Fruit fly (Drosophila melanogaster) whole organism, embryonic: ENCODE data around the gene CG8097.

Experiments used
- Adf1 ChIP-seq: fragments of 200-800 bp; sonication (Bioruptor generic); IDR thresholded peaks from 2 replicates; pipeline ENCODE4 v1.3.6; 2022; ENCODE audit warnings: missing biosample characterization, missing genetic modification characterization
- CG10147 ChIP-seq: fragments of 200-800 bp; sonication (Bioruptor generic); optimal IDR thresholded peaks from 2 replicates; lab custom pipeline; 2019; ENCODE audit warnings: missing biosample characterization, mild to moderate bottlenecking, missing genetic modification characterization, moderate library complexity
- CG10321 ChIP-seq: fragments of 200-800 bp; sonication (Bioruptor generic); IDR thresholded peaks from 2 replicates; pipeline ENCODE4 v1.3.6; 2022; ENCODE audit warnings: missing biosample characterization, missing genetic modification characterization
- CG10959 ChIP-seq: fragments of 200-800 bp; sonication (Bioruptor generic); IDR thresholded peaks from 2 replicates; pipeline ENCODE4 v1.3.6; 2022; ENCODE audit warnings: missing biosample characterization, missing genetic modification characterization
- CG11695 ChIP-seq: fragments of 200-800 bp; sonication (Bioruptor generic); IDR thresholded peaks from 3 replicates; pipeline ENCODE4 v1.3.6; 2022; ENCODE audit warnings: missing biosample characterization, missing genetic modification characterization
- CG13123 ChIP-seq: fragments of 200-800 bp; sonication (Bioruptor generic); optimal IDR thresholded peaks from 2 replicates; lab custom pipeline; 2016; ENCODE audit warnings: missing biosample characterization, missing genetic modification characterization
- CG13287 ChIP-seq: fragments of 200-800 bp; sonication (Bioruptor generic); IDR thresholded peaks from 2 replicates; pipeline ENCODE4 v1.3.6; 2022; ENCODE audit warnings: missing biosample characterization, missing genetic modification characterization; ENCODE audit not compliant: partially characterized antibody
- CG14667 ChIP-seq: fragments of 200-800 bp; sonication (Bioruptor generic); IDR thresholded peaks from 2 replicates; pipeline ENCODE4 v1.3.6; 2022; ENCODE audit warnings: missing biosample characterization, missing genetic modification characterization
- CG14965 ChIP-seq: fragments of 200-800 bp; sonication (Bioruptor generic); optimal IDR thresholded peaks from 2 replicates; lab custom pipeline; 2016; ENCODE audit warnings: missing biosample characterization, missing genetic modification characterization, borderline replicate concordance
- CG15011 ChIP-seq: fragments of 200-800 bp; sonication (Bioruptor generic); optimal IDR thresholded peaks from 3 replicates; lab custom pipeline; 2018; ENCODE audit warnings: missing biosample characterization, mild to moderate bottlenecking, missing genetic modification characterization
- CG16813 ChIP-seq: fragments of 200-800 bp; sonication (Bioruptor generic); IDR thresholded peaks from 3 replicates; pipeline ENCODE4 v1.3.6; 2022; ENCODE audit warnings: missing biosample characterization, missing genetic modification characterization; ENCODE audit not compliant: partially characterized antibody
- CG17385 ChIP-seq: fragments of 200-800 bp; sonication (Bioruptor generic); optimal IDR thresholded peaks from 3 replicates; lab custom pipeline; 2018; ENCODE audit warnings: missing biosample characterization, mild to moderate bottlenecking, missing genetic modification characterization
- CG17829 ChIP-seq: fragments of 200-800 bp; optimal IDR thresholded peaks from 2 replicates; lab custom pipeline; 2019; ENCODE audit warnings: missing biosample characterization, mild to moderate bottlenecking, missing genetic modification characterization, moderate library complexity
- CG34224 ChIP-seq: fragments of 200-800 bp; sonication (Bioruptor generic); IDR thresholded peaks from 3 replicates; pipeline ENCODE4 v1.3.6; 2022; ENCODE audit warnings: missing biosample characterization, missing genetic modification characterization; ENCODE audit not compliant: partially characterized antibody
- CG42726 ChIP-seq: fragments of 200-800 bp; sonication (Bioruptor generic); IDR thresholded peaks from 2 replicates; pipeline ENCODE4 v1.3.6; 2022; ENCODE audit warnings: missing biosample characterization, missing genetic modification characterization; ENCODE audit not compliant: partially characterized antibody
- CG4328 ChIP-seq: fragments of 200-800 bp; sonication (Bioruptor generic); optimal IDR thresholded peaks from 3 replicates; lab custom pipeline; 2017; ENCODE audit warnings: missing biosample characterization, missing genetic modification reagents, missing genetic modification characterization
- CG6791 ChIP-seq: fragments of 200-800 bp; sonication (Bioruptor generic); IDR thresholded peaks from 3 replicates; pipeline ENCODE4 v1.3.6; 2022; ENCODE audit warnings: missing biosample characterization, missing genetic modification characterization; ENCODE audit not compliant: partially characterized antibody
- CG8478 ChIP-seq: fragments of >200 bp; optimal IDR thresholded peaks from 2 replicates; lab custom pipeline; 2018
- CoRest ChIP-seq: fragments of 200-800 bp; sonication (Bioruptor generic); optimal IDR thresholded peaks from 3 replicates; lab custom pipeline; 2018; ENCODE audit warnings: missing biosample characterization, mild to moderate bottlenecking, missing genetic modification characterization, moderate library complexity
- Dp ChIP-seq: fragments of 200-800 bp; sonication (Bioruptor generic); optimal IDR thresholded peaks from 2 replicates; lab custom pipeline; 2018; ENCODE audit warnings: missing biosample characterization, mild to moderate bottlenecking, missing genetic modification characterization, moderate library complexity
- Fer3 ChIP-seq: fragments of 200-800 bp; sonication (Bioruptor generic); optimal IDR thresholded peaks from 2 replicates; lab custom pipeline; 2018; ENCODE audit warnings: missing biosample characterization, mild to moderate bottlenecking, missing genetic modification characterization, moderate library complexity
- Hand ChIP-seq: fragments of 200-800 bp; sonication (Bioruptor generic); optimal IDR thresholded peaks from 2 replicates; lab custom pipeline; 2017; ENCODE audit warnings: mild to moderate bottlenecking, missing biosample characterization, missing genetic modification reagents, missing genetic modification characterization
- Hmr ChIP-seq: fragments of 200-800 bp; sonication (Bioruptor generic); optimal IDR thresholded peaks from 3 replicates; lab custom pipeline; 2017; ENCODE audit warnings: mild to moderate bottlenecking, missing biosample characterization, missing genetic modification reagents, missing genetic modification characterization
- NC2β ChIP-seq: fragments of 200-800 bp; sonication (Bioruptor generic); optimal IDR thresholded peaks from 2 replicates; lab custom pipeline; 2016; ENCODE audit warnings: missing biosample characterization, missing genetic modification characterization
- Opbp ChIP-seq: fragments of 200-800 bp; sonication (Bioruptor generic); IDR thresholded peaks from 3 replicates; pipeline ENCODE4 v1.3.6; 2022; ENCODE audit warnings: missing biosample characterization, missing genetic modification characterization; ENCODE audit not compliant: partially characterized antibody
- PHDP ChIP-seq: fragments of 200-800 bp; sonication (Bioruptor generic); optimal IDR thresholded peaks from 3 replicates; lab custom pipeline; 2018; ENCODE audit warnings: missing biosample characterization, mild to moderate bottlenecking, missing genetic modification characterization, moderate library complexity
- YL-1 ChIP-seq: fragments of 200-800 bp; sonication (Bioruptor generic); optimal IDR thresholded peaks from 3 replicates; lab custom pipeline; 2017; ENCODE audit warnings: missing biosample characterization, mild to moderate bottlenecking, missing genetic modification characterization
- ash1 ChIP-seq: fragments of 200-800 bp; sonication (Bioruptor generic); optimal IDR thresholded peaks from 2 replicates; lab custom pipeline; 2018; ENCODE audit warnings: missing biosample characterization, mild to moderate bottlenecking, missing genetic modification characterization
- crp ChIP-seq, 2 experiments: fragments of 200-800 bp; sonication (Bioruptor generic); optimal IDR thresholded peaks; 2 replicates in 1 of 2; 3 replicates in 1 of 2; lab custom pipeline; 2017; ENCODE audit warnings: missing biosample characterization in 2 of 2, missing genetic modification characterization in 2 of 2, mild to moderate bottlenecking in 1 of 2, moderate library complexity in 1 of 2
- en ChIP-seq: fragments of 200-800 bp; sonication (Bioruptor generic); optimal IDR thresholded peaks from 2 replicates; lab custom pipeline; 2016; ENCODE audit warnings: missing biosample characterization, missing genetic modification characterization
- fd64A ChIP-seq: fragments of 200-800 bp; sonication (Bioruptor generic); optimal IDR thresholded peaks from 3 replicates; lab custom pipeline; 2018; ENCODE audit warnings: missing biosample characterization, mild to moderate bottlenecking, missing genetic modification characterization
- fd96Cb ChIP-seq: fragments of 200-800 bp; sonication (Bioruptor generic); optimal IDR thresholded peaks from 2 replicates; lab custom pipeline; 2018; ENCODE audit warnings: missing biosample characterization, mild to moderate bottlenecking, missing genetic modification characterization, moderate library complexity
- gsb-n ChIP-seq: fragments of 200-800 bp; sonication (Bioruptor generic); optimal IDR thresholded peaks from 3 replicates; lab custom pipeline; 2018; ENCODE audit warnings: missing biosample characterization, mild to moderate bottlenecking, missing genetic modification characterization
- ind ChIP-seq: fragments of 200-800 bp; sonication (Bioruptor generic); optimal IDR thresholded peaks from 3 replicates; lab custom pipeline; 2016; ENCODE audit warnings: missing biosample characterization, missing genetic modification characterization
- lbe ChIP-seq: fragments of 200-800 bp; sonication (Bioruptor generic); optimal IDR thresholded peaks from 2 replicates; lab custom pipeline; 2016; ENCODE audit warnings: missing biosample characterization, mild to moderate bottlenecking, missing genetic modification characterization
- lov ChIP-seq, 2 experiments: fragments of 200-800 bp in 1 of 2; fragments of >200 bp in 1 of 2; sonication (Bioruptor generic) in 1 of 2; IDR thresholded peaks in 1 of 2; optimal IDR thresholded peaks in 1 of 2; 2 replicates in 1 of 2; 3 replicates in 1 of 2; pipeline versions ENCODE4 v1.3.6 to Lab custom; 2017 to 2022; ENCODE audit warnings: missing biosample characterization in 1 of 2, missing genetic modification characterization in 1 of 2
- odd ChIP-seq: fragments of 200-800 bp; sonication (Bioruptor generic); optimal IDR thresholded peaks from 2 replicates; lab custom pipeline; 2017; ENCODE audit warnings: missing biosample characterization, mild to moderate bottlenecking, missing genetic modification characterization
- onecut ChIP-seq: fragments of 200-800 bp; sonication (Bioruptor generic); IDR thresholded peaks from 2 replicates; pipeline ENCODE4 v1.3.6; 2022; ENCODE audit warnings: missing biosample characterization, missing genetic modification characterization
- pnt ChIP-seq: fragments of 200-800 bp; sonication (Bioruptor generic); optimal IDR thresholded peaks from 3 replicates; lab custom pipeline; 2016; ENCODE audit warnings: missing biosample characterization, missing genetic modification characterization
- psq ChIP-seq: fragments of 200-800 bp; sonication (Bioruptor generic); optimal IDR thresholded peaks from 2 replicates; lab custom pipeline; 2017; ENCODE audit warnings: missing biosample characterization, missing genetic modification characterization
- sc ChIP-seq, 3 experiments: fragments of >200 bp in 2 of 3; fragments of 200-800 bp in 1 of 3; sonication (Bioruptor generic) in 1 of 3; optimal IDR thresholded peaks; 2 replicates in 2 of 3; 3 replicates in 1 of 3; lab custom pipeline; 2017; ENCODE audit warnings: mild to moderate bottlenecking in 1 of 3, missing biosample characterization in 1 of 3, missing genetic modification characterization in 1 of 3, missing genetic modification reagents in 1 of 3
- scrt ChIP-seq: fragments of 200-800 bp; sonication (Bioruptor generic); optimal IDR thresholded peaks from 2 replicates; lab custom pipeline; 2018; ENCODE audit warnings: missing biosample characterization, mild to moderate bottlenecking, missing genetic modification characterization, moderate library complexity
- sim ChIP-seq: fragments of 200-800 bp; sonication (Bioruptor generic); IDR thresholded peaks from 2 replicates; pipeline ENCODE4 v1.3.6; 2022; ENCODE audit warnings: missing biosample characterization, missing genetic modification characterization
- so ChIP-seq: fragments of 200-800 bp; sonication (Bioruptor generic); IDR thresholded peaks from 3 replicates; pipeline ENCODE4 v1.3.6; 2022; ENCODE audit warnings: missing biosample characterization, missing genetic modification characterization
- sob ChIP-seq: fragments of 200-800 bp; sonication (Bioruptor generic); IDR thresholded peaks from 2 replicates; pipeline ENCODE4 v1.3.6; 2022; ENCODE audit warnings: missing biosample characterization, missing genetic modification characterization
- ttk ChIP-seq: fragments of 200-800 bp; sonication (Bioruptor generic); IDR thresholded peaks from 2 replicates; pipeline ENCODE4 v2.1.2; 2022; ENCODE audit warnings: missing biosample characterization, missing genetic modification characterization
- z ChIP-seq: fragments of 200-800 bp; sonication (Bioruptor generic); IDR thresholded peaks from 3 replicates; pipeline ENCODE4 v1.3.6; 2022; ENCODE audit warnings: missing biosample characterization, missing genetic modification characterization
- zf30C ChIP-seq: fragments of 200-800 bp; sonication (Bioruptor generic); optimal IDR thresholded peaks from 3 replicates; lab custom pipeline; 2018; ENCODE audit warnings: missing biosample characterization, mild to moderate bottlenecking, missing genetic modification characterization

CG8097 gene

DNA sequence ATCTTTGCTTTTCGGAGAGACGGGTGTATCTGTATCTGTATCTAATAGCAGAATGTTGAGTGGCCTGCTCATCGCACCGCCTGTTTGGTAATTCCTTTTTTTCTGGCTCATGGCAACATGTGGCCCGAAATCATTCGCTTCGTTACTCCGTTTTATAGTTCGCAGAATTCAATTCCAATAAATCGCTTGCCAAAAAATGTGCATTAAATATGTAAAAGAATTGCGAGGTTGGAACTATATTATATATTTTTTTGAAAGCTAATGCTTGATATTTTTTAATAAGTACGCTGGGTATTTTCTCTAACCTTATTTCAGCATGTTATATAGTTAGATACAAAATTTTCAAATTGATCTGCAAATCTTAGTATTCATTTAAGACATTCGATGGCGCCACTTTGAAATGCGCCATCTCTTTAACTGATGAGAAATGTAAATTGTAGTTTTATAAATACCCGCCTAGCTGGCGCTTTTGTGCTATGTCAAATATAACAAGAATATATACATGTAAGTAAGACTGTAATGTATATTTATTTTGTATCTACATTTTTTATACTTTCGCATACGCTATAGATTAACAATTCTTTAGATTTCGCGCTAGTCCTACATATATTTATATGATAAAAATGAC is 11.4 kb downstream of the CG8097 start:
- TF ChIP-seq Dp (GFP tag; lab: Kevin White, UChicago) (peak; percentile 51), ind (GFP tag; lab: Kevin White, UChicago) (peak; percentile 5), CG10321 (no peak), CG15011 (GFP tag; lab: Kevin White, UChicago) (no peak), scrt (GFP tag; lab: Kevin White, UChicago) (no peak), Hand (GFP tag; lab: Kevin White, UChicago) (no peak), CG16813 (GFP tag; lab: Robert Waterston, UW) (peak; percentile 61), Hmr (GFP tag; lab: Kevin White, UChicago) (peak; percentile 25), lbe (GFP tag; lab: Kevin White, UChicago) (peak; percentile 4), CG8478 (lab: Kevin White, UChicago) (no peak), lov (optimal IDR thresholded peaks at IDR 0.05; lab: Kevin White, UChicago) (no peak), lov (GFP tag; IDR thresholded peaks at IDR 0.05; lab: Robert Waterston, UW) (no peak), z (GFP tag; lab: Robert Waterston, UW) (no peak), sim (GFP tag; lab: Robert Waterston, UW) (no peak), CG6791 (peak; percentile 33; the same call in 1 of the 3 replicates), CG13123 (GFP tag; lab: Kevin White, UChicago) (no peak), CG17829 (tag; lab: Kevin White, UChicago) (peak; percentile 24), pnt (GFP tag; lab: Kevin White, UChicago) (no peak), zf30C (GFP tag; lab: Kevin White, UChicago) (no peak), ttk (GFP tag; lab: Robert Waterston, UW) (peak; percentile 28; the same call in 1 of the 2 replicates), CG14667 (GFP tag; lab: Robert Waterston, UW) (peak; percentile 63), so (0 out of 3 replicates have a peak, but pooled peaks have one; percentile 5), NC2β (GFP tag; lab: Kevin White, UChicago) (peak; percentile 21), sc (optimal IDR thresholded peaks at IDR 0.05; lab: Kevin White, UChicago) (no peak), sc (GFP tag; optimal IDR thresholded peaks at IDR 0.05; lab: Kevin White, UChicago) (no peak), PHDP (tag; lab: Kevin White, UChicago) (peak; percentile 23), fd96Cb (tag; lab: Kevin White, UChicago) (no peak), onecut (GFP tag; lab: Robert Waterston, UW) (peak; percentile 39; the same call in 1 of the 2 replicates), gsb-n (tag; lab: Kevin White, UChicago) (no peak), CG10147 (GFP tag; lab: Kevin White, UChicago) (no peak), sob (GFP tag; lab: Robert Waterston, UW) (peak; percentile 60; the same call in 1 of the 2 replicates), CG13287 (GFP tag; lab: Robert Waterston, UW) (peak; percentile 27; the same call in 1 of the 2 replicates), Opbp (peak; percentile 62; the same call in 1 of the 3 replicates), CoRest (tag; lab: Kevin White, UChicago) (peak; percentile 29), CG42726 (GFP tag; lab: Robert Waterston, UW) (peak; percentile 66), CG14965 (no peak), CG11695 (GFP tag; lab: Robert Waterston, UW) (0 out of 3 replicates have a peak, but pooled peaks have one; percentile 10), YL-1 (no peak), CG17385 (no peak), en (GFP tag; lab: Kevin White, UChicago) (no peak), CG34224 (GFP tag; lab: Robert Waterston, UW) (no peak), odd (GFP tag; lab: Kevin White, UChicago) (no peak), Fer3 (peak; percentile 2), ash1 (GFP tag; lab: Kevin White, UChicago) (no peak), Adf1 (no peak), CG10959 (GFP tag; lab: Robert Waterston, UW) (peak; percentile 34; the same call in 1 of the 2 replicates), CG4328 (GFP tag; lab: Kevin White, UChicago) (no peak), crp (GFP tag; optimal IDR thresholded peaks at IDR 0.05; lab: Kevin White, UChicago) (no peak), psq (GFP tag; lab: Kevin White, UChicago) (no peak), fd64A (GFP tag; lab: Kevin White, UChicago) (no peak)
